Fruit fly (Drosophila melanogaster): ENCODE measurements around the gene CG31431.

- TF ChIP-seq gl (tag; optimal IDR thresholded peaks at IDR 0.05) (no peak), CG15710 (tag; optimal IDR thresholded peaks at IDR 0.05) (no peak), D1 (tag; optimal IDR thresholded peaks at IDR 0.05) (no peak), CG13204 (GFP tag; optimal IDR thresholded peaks at IDR 0.05) (no peak), CG32121 (GFP tag; IDR thresholded peaks at IDR 0.05) (no peak), CG4496 (GFP tag; IDR thresholded peaks at IDR 0.05) (no peak)
Measured at dm6 chr3R:21843665-21844064, 26.8 kb upstream of the CG31431 start, which contains the start of gene Gr93b.
